Worm (Caenorhabditis elegans) whole organism, late embryonic: ENCODE data around the gene C29E4.17.

Experiments
- ref-2 ChIP-seq: sonication (generic microtip); optimal IDR thresholded peaks from 2 replicates; lab custom pipeline; 2016; ENCODE audit warnings: missing genetic modification characterization, missing compliant biosample characterization
- unc-3 ChIP-seq, 2 experiments: fragments of 200-800 bp in 1 of 2; sonication (Bioruptor generic) in 1 of 2; sonication (generic microtip) in 1 of 2; conservative IDR thresholded peaks in 1 of 2; optimal IDR thresholded peaks in 1 of 2; 2 replicates each; pipeline versions ENCODE4 v1.3.6 to Lab custom; 2016 to 2022; ENCODE audit warnings: missing compliant biosample characterization in 2 of 2, missing genetic modification characterization in 2 of 2, missing genetic modification reagents in 1 of 2

DNA sequence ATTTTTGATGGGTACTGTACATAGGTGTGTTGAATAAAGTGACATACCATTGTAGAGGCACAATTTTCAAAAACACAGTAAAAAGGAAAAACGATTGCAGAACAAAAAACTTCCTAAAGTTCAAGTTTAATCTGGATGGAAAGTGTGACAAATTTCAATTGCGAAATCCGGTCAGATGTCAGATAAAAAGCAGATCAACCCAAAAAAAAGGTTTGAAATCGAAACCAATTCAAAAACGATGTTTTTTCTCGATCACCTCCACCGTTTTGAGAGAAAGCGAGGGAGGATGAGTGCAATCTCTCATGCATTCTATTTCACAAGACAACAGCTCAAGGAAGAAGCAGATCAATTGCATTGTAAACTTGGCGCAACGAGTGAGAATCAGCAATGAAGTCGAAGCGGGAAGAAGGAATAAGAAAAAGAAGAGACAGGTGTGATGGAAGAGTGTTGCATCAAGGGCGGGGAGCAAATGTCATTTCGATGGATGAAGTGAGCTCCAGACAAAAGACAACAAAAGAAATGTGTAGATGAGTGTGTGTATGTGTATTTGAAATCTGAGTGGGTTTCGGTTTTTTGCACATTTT lies 42.1 kb upstream of the C29E4.17 start:
- TF ChIP-seq ref-2 (tag; lab: Kevin White, UChicago): no peak
- TF ChIP-seq unc-3 (GFP tag; conservative IDR thresholded peaks at IDR 0.05; lab: Robert Waterston, UW): no peak
- no peak for TF ChIP-seq unc-3 (tag; optimal IDR thresholded peaks at IDR 0.05; lab: Kevin White, UChicago)
